Worm (Caenorhabditis elegans) whole organism, L4 larva: ENCODE data around the gene F09B12.3.

ENCODE experiments used
- R02D3.7 ChIP-seq: fragments of 150-350 bp; sonication (generic microtip); optimal IDR thresholded peaks from 3 replicates; lab custom pipeline; 2014; ENCODE audit warnings: missing biosample characterization, missing genetic modification characterization
- aly-2 ChIP-seq: sonication (generic microtip); optimal IDR thresholded peaks from 2 replicates; lab custom pipeline; 2018; ENCODE audit warnings: missing biosample characterization, missing genetic modification characterization
- ama-1 ChIP-seq: fragments of 150-350 bp; optimal IDR thresholded peaks from 2 replicates; lab custom pipeline; 2014; ENCODE audit warnings: inconsistent platforms, mixed read lengths
- arid-1 ChIP-seq: fragments of 200-800 bp; sonication (Bioruptor generic); conservative IDR thresholded peaks from 2 replicates; pipeline ENCODE4 v1.3.6; 2022; ENCODE audit warnings: missing genetic modification reagents, missing genetic modification characterization, missing compliant biosample characterization
- ceh-82 ChIP-seq: sonication (generic microtip); optimal IDR thresholded peaks from 2 replicates; lab custom pipeline; 2017; ENCODE audit warnings: missing biosample characterization, missing genetic modification characterization
- ces-1 ChIP-seq: fragments of 150-350 bp; sonication (generic microtip); optimal IDR thresholded peaks from 4 replicates; lab custom pipeline; 2014; ENCODE audit warnings: missing biosample characterization, missing genetic modification reagents, missing genetic modification characterization
- lsy-2 ChIP-seq, 2 experiments: fragments of 150-350 bp in 1 of 2; sonication (generic microtip) in 1 of 2; optimal IDR thresholded peaks; 2 replicates each; lab custom pipeline; 2014 to 2017; ENCODE audit warnings: missing biosample characterization in 2 of 2, missing genetic modification characterization in 2 of 2
- mdt-29 ChIP-seq: fragments of 200-800 bp; sonication (Bioruptor generic); IDR thresholded peaks from 2 replicates; pipeline ENCODE4 v1.3.6; 2022; ENCODE audit warnings: missing genetic modification reagents, missing genetic modification characterization, missing compliant biosample characterization
- rbr-2 ChIP-seq: sonication (generic microtip); optimal IDR thresholded peaks from 2 replicates; lab custom pipeline; 2016; ENCODE audit warnings: missing genotype, missing genetic modification characterization, missing compliant biosample characterization
- tra-1 ChIP-seq: fragments of 200-800 bp; sonication (Bioruptor generic); IDR thresholded peaks from 2 replicates; pipeline ENCODE4 v1.3.6; 2022; ENCODE audit warnings: missing genetic modification reagents, missing genetic modification characterization, missing compliant biosample characterization
- zag-1 ChIP-seq: fragments of 150-350 bp; optimal IDR thresholded peaks from 2 replicates; lab custom pipeline; 2014; ENCODE audit warnings: missing biosample characterization, missing genetic modification characterization

DNA sequence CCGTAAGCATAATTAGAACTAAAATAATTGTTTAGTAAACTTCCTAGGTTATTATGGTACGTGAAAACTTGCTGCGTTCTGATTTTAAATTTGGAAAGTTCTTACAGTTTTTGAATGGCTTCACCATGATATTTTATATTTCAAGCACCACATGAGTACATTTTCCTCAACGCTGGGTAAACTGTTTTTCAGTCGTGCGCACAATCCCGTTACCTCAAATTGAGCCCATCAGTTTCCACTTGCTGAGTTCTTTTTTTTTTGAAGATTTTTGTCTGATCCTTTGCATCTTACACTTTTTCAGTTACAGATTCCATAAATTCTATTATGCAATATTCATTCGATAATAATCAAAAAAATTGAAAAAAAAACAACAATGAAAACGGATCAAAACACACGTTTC lies 22.8 kb upstream of the F09B12.3 start:
- TF ChIP-seq R02D3.7: no peak
- TF ChIP-seq ceh-82 (tag; lab: Kevin White, UChicago): no peak
- TF ChIP-seq ces-1 (GFP tag; lab: Kevin White, UChicago): no peak
- no peak for TF ChIP-seq zag-1 (tag; lab: Kevin White, UChicago)
- TF ChIP-seq mdt-29: no peak
- TF ChIP-seq aly-2 (tag; lab: Kevin White, UChicago): no peak
- no peak for TF ChIP-seq lsy-2 (tag; optimal IDR thresholded peaks at IDR 0.05; lab: Kevin White, UChicago)
- TF ChIP-seq arid-1 (GFP tag; lab: Robert Waterston, UW): no peak
- TF ChIP-seq ama-1 (lab: Kevin White, UChicago): no peak
- no peak for TF ChIP-seq rbr-2 (tag; lab: Kevin White, UChicago)
- no peak for TF ChIP-seq tra-1 (GFP tag; lab: Robert Waterston, UW)
